Fruit fly (Drosophila melanogaster): ENCODE results near the gene CG5953.

CG5953 gene

dm6 chr2L:16534174-16534835 is 1.6 kb upstream of the CG5953 start (continued):
- TF ChIP-seq lab (GFP tag; optimal IDR thresholded peaks at IDR 0.05), result peak; percentile 66
- TF ChIP-seq her (GFP tag; optimal IDR thresholded peaks at IDR 0.05), result peak; percentile 41
- no peak for TF ChIP-seq dan (GFP tag; IDR thresholded peaks at IDR 0.05)
- TF ChIP-seq wor (GFP tag; IDR thresholded peaks at IDR 0.05), result no peak
- TF ChIP-seq Dek (tag; optimal IDR thresholded peaks at IDR 0.05), result no peak
- no peak for TF ChIP-seq CG16813 (GFP tag; IDR thresholded peaks at IDR 0.05; ENCODE audit: partially characterized antibody)
- TF ChIP-seq tap (tag; optimal IDR thresholded peaks at IDR 0.05), result no peak
- TF ChIP-seq HLH3B (GFP tag; IDR thresholded peaks at IDR 0.05), result peak; percentile 47; the same call in 1 of the 2 replicates
- TF ChIP-seq Optix (GFP tag; IDR thresholded peaks at IDR 0.05), result no peak
- peak; percentile 20 for TF ChIP-seq CG16863 (GFP tag; optimal IDR thresholded peaks at IDR 0.05)
- peak; percentile 93 for TF ChIP-seq mirr (GFP tag; optimal IDR thresholded peaks at IDR 0.05)
- TF ChIP-seq grn (GFP tag; optimal IDR thresholded peaks at IDR 0.05), result no peak
- TF ChIP-seq Dip3 (GFP tag; optimal IDR thresholded peaks at IDR 0.05), result no peak
- TF ChIP-seq CG11247 (GFP tag; IDR thresholded peaks at IDR 0.05), result peak; percentile 19; the same call in 1 of the 2 replicates
- TF ChIP-seq sug (tag; optimal IDR thresholded peaks at IDR 0.05), result peak; percentile 84
- no peak for TF ChIP-seq Ets65A (GFP tag)
- peak; percentile 43 for TF ChIP-seq CG10543 (GFP tag; optimal IDR thresholded peaks at IDR 0.05)
- no peak for TF ChIP-seq hkb (optimal IDR thresholded peaks at IDR 0.05)
- 0 out of 2 replicates have a peak, but pooled peaks have one; percentile 50 for TF ChIP-seq hkb (GFP tag; IDR thresholded peaks at IDR 0.05)
- TF ChIP-seq CG10431 (GFP tag; optimal IDR thresholded peaks at IDR 0.05), result peak; percentile 21
- peak; percentile 21 for TF ChIP-seq CG8359 (GFP tag; optimal IDR thresholded peaks at IDR 0.05; ENCODE audit: borderline replicate concordance)
- TF ChIP-seq CG15011 (GFP tag; optimal IDR thresholded peaks at IDR 0.05), result peak; percentile 5
- peak; percentile 41; the same call in 1 of the 2 replicates for TF ChIP-seq Xrp1 (GFP tag; IDR thresholded peaks at IDR 0.05)
- TF ChIP-seq ranshi (GFP tag; IDR thresholded peaks at IDR 0.05), result peak; percentile 23; the same call in 1 of the 2 replicates
- TF ChIP-seq Rx (GFP tag; IDR thresholded peaks at IDR 0.05), result no peak
- peak; percentile 54 for TF ChIP-seq Fer1 (GFP tag; optimal IDR thresholded peaks at IDR 0.05)
- TF ChIP-seq lmd (GFP tag; IDR thresholded peaks at IDR 0.05), result no peak
- peak; percentile 18 for TF ChIP-seq CG1603 (tag; optimal IDR thresholded peaks at IDR 0.05)
- TF ChIP-seq cwo (GFP tag; optimal IDR thresholded peaks at IDR 0.05), result no peak
- TF ChIP-seq HLH54F (GFP tag; optimal IDR thresholded peaks at IDR 0.05), result no peak
- peak; percentile 14 for TF ChIP-seq bcd (GFP tag; optimal IDR thresholded peaks at IDR 0.05)
- TF ChIP-seq CG6683 (GFP tag; optimal IDR thresholded peaks at IDR 0.05), result peak; percentile 23
- no peak for TF ChIP-seq CG32767 (GFP tag; IDR thresholded peaks at IDR 0.05)
- TF ChIP-seq Hr39 (optimal IDR thresholded peaks at IDR 0.05), result no peak
- TF ChIP-seq CG42726 (GFP tag; IDR thresholded peaks at IDR 0.05; ENCODE audit: partially characterized antibody), result no peak
- TF ChIP-seq NFAT (GFP tag; IDR thresholded peaks at IDR 0.05), result peak; percentile 27; the same call in 1 of the 2 replicates
- TF ChIP-seq Tbp (GFP tag; optimal IDR thresholded peaks at IDR 0.05), result no peak
- peak; percentile 49 for TF ChIP-seq HmgZ (tag; optimal IDR thresholded peaks at IDR 0.05)
- no peak for TF ChIP-seq ttk (GFP tag; IDR thresholded peaks at IDR 0.05)
- no peak for TF ChIP-seq twi (tag; optimal IDR thresholded peaks at IDR 0.05)
- TF ChIP-seq vvl (GFP tag; IDR thresholded peaks at IDR 0.05), result peak; percentile 60
- TF ChIP-seq nerfin-1 (tag; optimal IDR thresholded peaks at IDR 0.05), result peak; percentile 47
- TF ChIP-seq Taf1 (GFP tag; IDR thresholded peaks at IDR 0.05), result no peak
- TF ChIP-seq BtbVII (GFP tag; optimal IDR thresholded peaks at IDR 0.05), result peak; percentile 22
- TF ChIP-seq org-1 (GFP tag; optimal IDR thresholded peaks at IDR 0.05), result no peak
- TF ChIP-seq kay (GFP tag; optimal IDR thresholded peaks at IDR 0.05), result peak; percentile 3
- no peak for TF ChIP-seq br (optimal IDR thresholded peaks at IDR 0.05)
- peak; percentile 99 for TF ChIP-seq sr (GFP tag; IDR thresholded peaks at IDR 0.05)
- TF ChIP-seq CG31388 (GFP tag; optimal IDR thresholded peaks at IDR 0.05), result no peak
- TF ChIP-seq dpn (GFP tag; optimal IDR thresholded peaks at IDR 0.05), result peak in 1 of 2 experiments; percentile 40
- no peak for TF ChIP-seq CG17361 (GFP tag; IDR thresholded peaks at IDR 0.05)
- TF ChIP-seq CG7786 (GFP tag; optimal IDR thresholded peaks at IDR 0.05), result no peak
